Fruit fly (Drosophila melanogaster) whole organism, pupa: ENCODE results near the gene Cyp304a1.

ENCODE experiments used
- CG17806 ChIP-seq: fragments of 200-800 bp; sonication (Bioruptor generic); optimal IDR thresholded peaks from 2 replicates; lab custom pipeline; 2018; ENCODE audit warnings: missing biosample characterization, mild to moderate bottlenecking, missing genetic modification characterization, moderate library complexity
- CG8159 ChIP-seq: fragments of 200-800 bp; sonication (Bioruptor generic); optimal IDR thresholded peaks from 3 replicates; lab custom pipeline; 2018; ENCODE audit warnings: missing biosample characterization, mild to moderate bottlenecking, missing genetic modification characterization, moderate library complexity
- CG8301 ChIP-seq: fragments of 200-800 bp; sonication (Bioruptor generic); optimal IDR thresholded peaks from 2 replicates; lab custom pipeline; 2018; ENCODE audit warnings: missing biosample characterization, mild to moderate bottlenecking, missing genetic modification characterization
- EcR ChIP-seq: fragments of 200-800 bp; sonication (Bioruptor generic); optimal IDR thresholded peaks from 3 replicates; lab custom pipeline; 2019; ENCODE audit warnings: missing biosample characterization, missing genetic modification characterization, mild to moderate bottlenecking, moderate library complexity, missing genetic modification reagents
- Ets98B ChIP-seq: fragments of 200-800 bp; sonication (Bioruptor generic); IDR thresholded peaks from 2 replicates; pipeline ENCODE4 v1.3.6; 2022; ENCODE audit warnings: missing biosample characterization, missing genetic modification characterization
- Pif1B ChIP-seq: fragments of 200-800 bp; sonication (Bioruptor generic); optimal IDR thresholded peaks from 3 replicates; lab custom pipeline; 2016; ENCODE audit warnings: missing biosample characterization, missing genetic modification characterization
- Snoo ChIP-seq: fragments of 200-800 bp; sonication (Bioruptor generic); optimal IDR thresholded peaks from 3 replicates; lab custom pipeline; 2017; ENCODE audit warnings: missing biosample characterization, mild to moderate bottlenecking, missing genetic modification characterization, inconsistent platforms

DNA sequence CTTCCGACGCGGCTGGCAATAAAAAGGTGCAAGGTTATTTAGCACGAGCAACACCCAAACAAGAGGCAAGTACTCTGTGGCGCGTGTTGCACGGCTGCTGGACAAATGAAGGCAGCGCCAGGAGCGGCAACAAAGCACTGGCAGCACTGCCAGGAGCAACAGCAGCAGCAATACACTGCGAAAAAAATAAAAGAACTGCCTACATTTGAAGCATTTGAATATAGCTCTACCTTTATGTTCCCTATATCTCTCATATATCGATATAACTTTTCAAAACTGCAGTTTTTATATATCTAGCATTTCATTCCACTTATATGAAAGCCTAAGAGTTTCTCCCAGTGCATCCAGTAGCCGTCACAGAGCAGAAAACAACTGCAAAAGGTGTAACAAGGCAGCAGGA lies 6.2 kb upstream of the Cyp304a1 start:
- TF ChIP-seq CG8159 (tag; lab: Kevin White, UChicago) (peak; percentile 46), CG8301 (tag; lab: Kevin White, UChicago) (no peak), EcR (GFP tag; lab: Kevin White, UChicago) (no peak), CG17806 (tag; lab: Kevin White, UChicago) (no peak), Pif1B (GFP tag; lab: Kevin White, UChicago) (no peak), Ets98B (GFP tag; lab: Robert Waterston, UW) (no peak), Snoo (no peak)
